Worm (Caenorhabditis elegans) whole organism, late embryonic: ENCODE data around the gene rpoa-1.

Experiments used
- odd-2 ChIP-seq: sonication (generic microtip); optimal IDR thresholded peaks from 2 replicates; lab custom pipeline; 2017; ENCODE audit warnings: antibody characterized with exemption, mild to moderate bottlenecking, missing genetic modification characterization, missing compliant biosample characterization
- pag-3 ChIP-seq: sonication (generic microtip); optimal IDR thresholded peaks from 2 replicates; lab custom pipeline; 2016; ENCODE audit warnings: missing compliant biosample characterization, missing genetic modification characterization, borderline replicate concordance

DNA sequence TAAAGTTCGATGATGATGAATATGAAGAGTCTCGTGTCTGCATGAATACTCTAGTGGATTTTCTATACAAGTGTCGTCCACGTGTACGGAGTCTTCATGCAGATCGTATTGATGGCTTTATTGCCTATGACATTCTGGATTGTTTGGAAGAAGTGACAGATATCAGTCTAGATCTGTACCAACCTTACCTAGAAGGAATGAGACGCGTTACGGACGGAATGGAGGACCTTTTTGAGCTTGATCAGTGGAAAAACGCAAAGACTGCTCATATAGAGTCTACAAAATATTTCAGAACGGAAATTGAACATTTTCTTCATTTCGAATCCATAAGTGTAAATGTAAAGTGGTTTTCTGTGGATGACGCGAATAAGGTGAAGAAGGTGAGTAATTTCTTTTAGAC is 46.4 kb downstream of the rpoa-1 start, which contains the start of gene fbxa-169:
- no peak for TF ChIP-seq pag-3 (tag; lab: Kevin White, UChicago)
- TF ChIP-seq odd-2 (tag; lab: Kevin White, UChicago), result no peak
